Worm (Caenorhabditis elegans) whole organism, L1 larva: ENCODE data around the gene srbc-31.

Experiments used
- C16A3.4 ChIP-seq: fragments of 150-350 bp; optimal IDR thresholded peaks from 2 replicates; lab custom pipeline; 2014; ENCODE audit warnings: missing biosample characterization, missing genetic modification characterization
- C34B4.2 ChIP-seq: sonication (generic microtip); optimal IDR thresholded peaks from 2 replicates; lab custom pipeline; 2017; ENCODE audit warnings: mild to moderate bottlenecking, missing genetic modification characterization, missing compliant biosample characterization
- Y116A8C.19 ChIP-seq: sonication (generic microtip); optimal IDR thresholded peaks from 2 replicates; lab custom pipeline; 2016; ENCODE audit warnings: missing compliant biosample characterization, missing genetic modification characterization, borderline replicate concordance
- aly-2 ChIP-seq: fragments of 150-350 bp; optimal IDR thresholded peaks from 2 replicates; lab custom pipeline; 2014; ENCODE audit warnings: missing biosample characterization, missing genetic modification characterization
- ceh-8 ChIP-seq: fragments of 200-800 bp; sonication (Bioruptor generic); optimal IDR thresholded peaks from 2 replicates; lab custom pipeline; 2018; ENCODE audit warnings: mild to moderate bottlenecking, missing genetic modification characterization, moderate library complexity, missing compliant biosample characterization
- ceh-90 ChIP-seq: sonication (generic microtip); optimal IDR thresholded peaks from 2 replicates; lab custom pipeline; 2016; ENCODE audit warnings: missing genetic modification characterization, missing compliant biosample characterization
- efl-1 ChIP-seq, 4 experiments: fragments of 150-350 bp; optimal IDR thresholded peaks in 3 of 4; peaks in 1 of 4; 1 replicate in 1 of 4; 2 replicates in 3 of 4; lab custom pipeline; 2014; ENCODE audit warnings: missing biosample characterization in 2 of 4, missing genetic modification characterization in 2 of 4, missing genetic modification reagents in 2 of 4
- egl-13 ChIP-seq: sonication (generic microtip); optimal IDR thresholded peaks from 2 replicates; lab custom pipeline; 2016; ENCODE audit warnings: missing genotype, missing genetic modification reagents, missing genetic modification characterization, missing compliant biosample characterization
- egl-27 ChIP-seq, 2 experiments: fragments of 150-350 bp in 1 of 2; sonication (generic microtip); optimal IDR thresholded peaks; 3 replicates each; lab custom pipeline; 2017 to 2018; ENCODE audit warnings: missing biosample characterization in 2 of 2, missing genetic modification characterization in 2 of 2, missing genetic modification reagents in 2 of 2
- elt-2 ChIP-seq: sonication (generic microtip); optimal IDR thresholded peaks from 2 replicates; lab custom pipeline; 2016; ENCODE audit warnings: missing genetic modification characterization, mild to moderate bottlenecking, inconsistent platforms, missing compliant biosample characterization, missing genetic modification reagents
- ets-5 ChIP-seq: fragments of 200-800 bp; sonication (Bioruptor generic); IDR thresholded peaks from 2 replicates; pipeline ENCODE4 v1.3.6; 2022; ENCODE audit warnings: missing genetic modification characterization, missing compliant biosample characterization
- fkh-10 ChIP-seq: sonication (generic microtip); optimal IDR thresholded peaks from 2 replicates; lab custom pipeline; 2017; ENCODE audit warnings: missing biosample characterization, missing genetic modification reagents, missing genetic modification characterization
- hlh-4 ChIP-seq: sonication (generic microtip); optimal IDR thresholded peaks from 2 replicates; lab custom pipeline; 2016; ENCODE audit warnings: mild to moderate bottlenecking, missing genetic modification characterization, missing compliant biosample characterization
- hpl-2 ChIP-seq: fragments of 150-350 bp; optimal IDR thresholded peaks from 2 replicates; lab custom pipeline; 2014; ENCODE audit warnings: missing biosample characterization, missing genetic modification reagents, missing genetic modification characterization
- isw-1 ChIP-seq: fragments of 200-800 bp; sonication (Bioruptor generic); IDR thresholded peaks from 2 replicates; pipeline ENCODE4 v1.3.6; 2022; ENCODE audit warnings: missing genetic modification characterization, missing compliant biosample characterization
- jun-1 ChIP-seq: fragments of 150-350 bp; optimal IDR thresholded peaks from 2 replicates; lab custom pipeline; 2014; ENCODE audit warnings: missing biosample characterization, missing genetic modification reagents, missing genetic modification characterization
- lin-14 ChIP-seq: fragments of 200-800 bp; sonication (Bioruptor generic); optimal IDR thresholded peaks from 2 replicates; lab custom pipeline; 2018; ENCODE audit warnings: mild to moderate bottlenecking, missing genetic modification characterization, moderate library complexity, missing compliant biosample characterization
- lin-15B ChIP-seq: fragments of 150-350 bp; sonication (generic microtip); optimal IDR thresholded peaks from 3 replicates; lab custom pipeline; 2014; ENCODE audit warnings: missing biosample characterization, missing genetic modification characterization
- lir-3 ChIP-seq: sonication (generic microtip); optimal IDR thresholded peaks from 2 replicates; lab custom pipeline; 2016; ENCODE audit warnings: mild to moderate bottlenecking, missing genetic modification characterization, moderate library complexity, missing compliant biosample characterization; ENCODE audit not compliant: poor library complexity
- lsy-2 ChIP-seq, 2 experiments: fragments of 150-350 bp; optimal IDR thresholded peaks; 2 replicates each; lab custom pipeline; 2014; ENCODE audit warnings: missing biosample characterization in 2 of 2, missing genetic modification characterization in 2 of 2
- mef-2 ChIP-seq: fragments of 150-350 bp; optimal IDR thresholded peaks from 2 replicates; lab custom pipeline; 2014; ENCODE audit warnings: missing biosample characterization, missing genetic modification characterization
- nhr-47 ChIP-seq: sonication (generic microtip); optimal IDR thresholded peaks from 2 replicates; lab custom pipeline; 2016; ENCODE audit warnings: mild to moderate bottlenecking, missing genetic modification characterization, moderate library complexity, missing compliant biosample characterization
- nhr-77 ChIP-seq: fragments of 150-350 bp; optimal IDR thresholded peaks from 2 replicates; lab custom pipeline; 2014; ENCODE audit warnings: missing biosample characterization, missing genetic modification characterization
- pax-3 ChIP-seq: fragments of 200-800 bp; sonication (Bioruptor generic); optimal IDR thresholded peaks from 2 replicates; lab custom pipeline; 2018; ENCODE audit warnings: mild to moderate bottlenecking, missing genetic modification characterization, moderate library complexity, missing compliant biosample characterization
- snu-23 ChIP-seq: sonication (generic microtip); optimal IDR thresholded peaks from 2 replicates; lab custom pipeline; 2016; ENCODE audit warnings: missing genetic modification characterization, missing compliant biosample characterization
- sptf-1 ChIP-seq: fragments of 150-350 bp; optimal IDR thresholded peaks from 2 replicates; lab custom pipeline; 2014; ENCODE audit warnings: missing biosample characterization, missing genetic modification characterization
- tbx-2 ChIP-seq: sonication (generic microtip); optimal IDR thresholded peaks from 2 replicates; lab custom pipeline; 2016; ENCODE audit warnings: missing genetic modification characterization, missing compliant biosample characterization
- unc-130 ChIP-seq: fragments of 150-350 bp; optimal IDR thresholded peaks from 2 replicates; lab custom pipeline; 2017; ENCODE audit warnings: missing biosample characterization, missing genetic modification characterization, inconsistent platforms
- unc-86 ChIP-seq: sonication (generic microtip); optimal IDR thresholded peaks from 2 replicates; lab custom pipeline; 2016; ENCODE audit warnings: missing genetic modification characterization, missing compliant biosample characterization
- vab-15 ChIP-seq: sonication (generic microtip); optimal IDR thresholded peaks from 2 replicates; lab custom pipeline; 2017; ENCODE audit warnings: missing genotype, mild to moderate bottlenecking, missing genetic modification characterization, missing compliant biosample characterization
- ztf-11 ChIP-seq, 2 experiments: sonication (generic microtip); optimal IDR thresholded peaks; 2 replicates each; lab custom pipeline; 2016 to 2017; ENCODE audit warnings: missing genetic modification characterization in 2 of 2, missing biosample characterization in 1 of 2, missing compliant biosample characterization in 1 of 2

The srbc-31 gene

DNA sequence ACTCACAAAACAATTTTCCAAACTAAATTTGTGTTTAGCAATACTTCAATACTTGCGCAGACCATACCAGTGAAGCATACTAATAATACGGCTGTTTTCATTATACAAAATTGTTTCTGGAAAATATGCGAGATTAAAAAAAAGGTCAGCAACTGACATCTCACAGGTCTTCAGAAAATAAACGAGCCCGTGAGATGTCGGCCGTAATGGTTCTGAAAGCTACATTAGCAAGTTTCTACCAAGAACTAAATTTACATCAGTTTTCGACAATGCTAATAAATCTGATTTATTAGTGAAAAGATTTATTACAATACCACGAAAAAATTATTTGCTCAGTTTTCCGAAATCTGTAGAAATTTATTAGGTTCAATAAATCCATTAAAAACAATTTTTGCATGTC, at the start of gene srbc-31:
srbc-31 (minus strand) TSS at position 101 of the 400 bp plus-strand sequence.
- TF ChIP-seq elt-2 (tag; lab: Kevin White, UChicago): no peak
- TF ChIP-seq efl-1 (optimal IDR thresholded peaks at IDR 0.05; lab: Kevin White, UChicago): no peak
- TF ChIP-seq efl-1 (GFP tag; optimal IDR thresholded peaks at IDR 0.05 in 1 of 2; lab: Kevin White, UChicago): peak in 1 of 2 experiments; percentile 68
- TF ChIP-seq mef-2 (tag; lab: Kevin White, UChicago): no peak
- TF ChIP-seq fkh-10 (GFP tag; lab: Kevin White, UChicago): no peak

DNA sequence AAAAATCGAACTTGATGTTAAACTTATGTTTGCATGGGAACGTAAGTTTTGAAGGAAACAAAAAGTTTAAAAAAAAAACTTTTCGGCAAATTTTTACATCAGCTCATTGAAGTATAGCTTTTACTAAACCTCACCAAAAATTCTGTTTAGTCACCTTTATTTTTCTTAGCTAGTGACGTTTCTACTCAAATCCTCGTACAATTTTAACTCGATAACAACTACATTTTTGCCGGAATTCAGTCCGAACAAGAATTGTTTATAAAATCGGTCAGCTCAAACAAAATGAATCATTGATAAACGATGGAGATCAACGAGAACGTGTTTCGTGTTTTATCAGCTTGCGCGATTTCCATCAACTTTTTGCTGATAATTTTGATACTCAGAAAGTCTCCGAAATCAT, 49.5 kb upstream of the srbc-31 start, which contains the start of gene str-260:
str-260 (plus strand) TSS at position 301 of the 400 bp plus-strand sequence.
- TF ChIP-seq aly-2 (tag; lab: Kevin White, UChicago): no peak
- no peak for TF ChIP-seq elt-2 (tag; lab: Kevin White, UChicago)
- no peak for TF ChIP-seq C16A3.4 (tag; lab: Kevin White, UChicago)
- no peak for TF ChIP-seq egl-27 (tag; optimal IDR thresholded peaks at IDR 0.05; lab: Kevin White, UChicago)
- TF ChIP-seq C34B4.2: no peak
- TF ChIP-seq nhr-77 (tag; lab: Kevin White, UChicago): no peak
- TF ChIP-seq tbx-2 (tag; lab: Kevin White, UChicago): no peak
- TF ChIP-seq ceh-90 (tag; lab: Kevin White, UChicago): no peak
- TF ChIP-seq ztf-11 (tag; optimal IDR thresholded peaks at IDR 0.05; lab: Kevin White, UChicago): no peak
- no peak for TF ChIP-seq jun-1
- no peak for TF ChIP-seq Y116A8C.19 (tag; lab: Kevin White, UChicago)
- no peak for TF ChIP-seq unc-86 (tag; lab: Kevin White, UChicago)
- TF ChIP-seq lin-15B (tag; lab: Kevin White, UChicago): no peak
- no peak for TF ChIP-seq ets-5 (GFP tag; lab: Robert Waterston, UW)
- TF ChIP-seq pax-3: no peak

DNA sequence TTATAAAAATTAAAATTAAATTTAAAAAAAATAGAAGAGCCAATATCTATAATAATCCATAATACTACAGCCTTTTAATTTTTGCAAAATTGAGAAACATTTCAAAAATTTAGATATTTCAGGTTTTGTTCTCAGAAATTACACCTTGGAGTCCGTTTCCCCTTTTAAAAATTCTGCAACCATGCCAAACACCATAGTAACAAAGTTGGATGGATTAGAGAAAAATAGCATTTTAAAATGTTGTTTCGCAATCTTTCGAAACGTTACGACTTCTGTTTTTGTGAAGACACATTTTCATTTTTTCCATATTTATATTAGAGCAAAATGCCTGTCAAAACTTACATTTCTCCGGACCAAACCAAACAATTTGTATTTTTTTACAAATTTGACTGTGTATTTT, 47.6 kb upstream of the srbc-31 start, which contains the start of gene T24A6.7:
T24A6.7 (plus strand) TSS at position 301 of the 400 bp plus-strand sequence.
- TF ChIP-seq hlh-4 (no peak), sptf-1 (tag; lab: Kevin White, UChicago) (no peak), lin-14 (GFP tag; lab: Kevin White, UChicago) (no peak), C16A3.4 (tag; lab: Kevin White, UChicago) (no peak), lir-3 (tag; lab: Kevin White, UChicago) (no peak), hpl-2 (GFP tag; lab: Kevin White, UChicago) (no peak)

DNA sequence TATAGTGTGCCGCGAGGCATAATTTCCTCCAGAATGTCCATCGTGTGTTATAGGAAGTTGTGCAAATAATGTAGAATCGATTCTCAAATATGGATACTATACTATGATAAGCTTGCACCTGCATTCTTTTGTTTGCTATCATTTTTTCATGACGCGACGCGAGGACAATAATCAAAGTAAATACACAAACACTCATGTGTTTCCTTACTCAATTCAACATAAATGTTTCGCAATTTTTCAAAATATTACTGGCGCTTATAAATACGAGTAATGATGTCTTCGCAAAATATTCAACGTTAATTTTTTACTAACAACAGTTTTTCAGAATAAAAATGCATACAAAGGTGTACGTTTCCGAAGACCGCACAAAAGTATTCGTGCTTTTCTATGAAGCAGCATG, 45.9 kb upstream of the srbc-31 start, which contains the start of gene irg-1:
irg-1 (plus strand) TSS at position 326 of the 400 bp plus-strand sequence.
- peak; percentile 37 for TF ChIP-seq elt-2 (tag; lab: Kevin White, UChicago)
- no peak for TF ChIP-seq vab-15 (tag; lab: Kevin White, UChicago)
- TF ChIP-seq unc-130 (tag; lab: Kevin White, UChicago): no peak
- no peak for TF ChIP-seq ceh-8 (GFP tag; lab: Kevin White, UChicago)

DNA sequence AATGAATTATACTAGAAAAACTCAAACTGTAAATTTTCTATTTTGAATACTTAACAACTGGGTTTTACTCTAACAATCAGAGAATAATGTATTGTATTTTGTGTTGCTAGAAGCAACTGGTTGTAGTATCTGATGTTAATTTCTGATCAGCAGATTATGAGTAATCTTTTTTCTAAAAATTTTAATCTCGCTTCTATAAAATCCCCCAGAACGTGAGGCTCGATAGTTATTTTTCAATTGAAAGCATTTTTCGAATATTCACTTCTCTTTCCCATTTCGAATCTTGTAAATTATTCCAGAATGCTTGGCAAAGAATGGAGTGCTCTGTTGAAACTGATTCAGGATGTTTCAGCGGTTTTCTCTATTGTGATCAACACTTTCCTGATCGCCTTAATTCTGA, 40.5 kb upstream of the srbc-31 start, which contains the start of gene str-227:
str-227 (plus strand) TSS at position 301 of the 400 bp plus-strand sequence.
- no peak for TF ChIP-seq snu-23 (GFP tag; lab: Kevin White, UChicago)
- no peak for TF ChIP-seq vab-15 (tag; lab: Kevin White, UChicago)
- TF ChIP-seq sptf-1 (tag; lab: Kevin White, UChicago): no peak
- TF ChIP-seq egl-13 (tag; lab: Kevin White, UChicago): no peak
- no peak for TF ChIP-seq lin-15B (tag; lab: Kevin White, UChicago)
- TF ChIP-seq lsy-2 (tag; optimal IDR thresholded peaks at IDR 0.05; lab: Kevin White, UChicago): no peak
- no peak for TF ChIP-seq isw-1 (GFP tag; lab: Robert Waterston, UW)
- TF ChIP-seq mef-2 (tag; lab: Kevin White, UChicago): no peak
- no peak for TF ChIP-seq efl-1 (optimal IDR thresholded peaks at IDR 0.05; lab: Kevin White, UChicago)
- TF ChIP-seq efl-1 (GFP tag; optimal IDR thresholded peaks at IDR 0.05 in 1 of 2; lab: Kevin White, UChicago): no peak
- no peak for TF ChIP-seq nhr-77 (tag; lab: Kevin White, UChicago)
- no peak for TF ChIP-seq nhr-47 (tag; lab: Kevin White, UChicago)
